Worm (Caenorhabditis elegans) whole organism, early embryonic: ENCODE results near the gene C16D9.1.
A peak's percentile ranks its signal among the peaks of the same experiment; 100 is the strongest.

ENCODE experiments used
- B0310.2 ChIP-seq: sonication (generic microtip); optimal IDR thresholded peaks from 2 replicates; lab custom pipeline; 2016; ENCODE audit warnings: mild to moderate bottlenecking, missing genetic modification characterization, missing compliant biosample characterization
- F13C5.2 ChIP-seq: sonication (generic microtip); optimal IDR thresholded peaks from 2 replicates; lab custom pipeline; 2017; ENCODE audit warnings: mild to moderate bottlenecking, missing genetic modification characterization, inconsistent platforms, missing compliant biosample characterization
- aly-1 ChIP-seq: sonication (generic microtip); optimal IDR thresholded peaks from 2 replicates; lab custom pipeline; 2016; ENCODE audit warnings: missing genetic modification characterization, missing compliant biosample characterization
- ama-1 ChIP-seq: fragments of 150-350 bp; optimal IDR thresholded peaks from 2 replicates; lab custom pipeline; 2014
- ceh-13 ChIP-seq: fragments of 200-800 bp; sonication (Bioruptor generic); optimal IDR thresholded peaks from 2 replicates; lab custom pipeline; 2018; ENCODE audit warnings: mild to moderate bottlenecking, missing genetic modification characterization, missing compliant biosample characterization
- ceh-36 ChIP-seq: sonication (generic microtip); optimal IDR thresholded peaks from 2 replicates; lab custom pipeline; 2016; ENCODE audit warnings: missing genetic modification characterization, inconsistent platforms, missing compliant biosample characterization
- ets-7 ChIP-seq: sonication (generic microtip); optimal IDR thresholded peaks from 2 replicates; lab custom pipeline; 2016; ENCODE audit warnings: missing genotype, missing genetic modification characterization, missing compliant biosample characterization
- flt-1 ChIP-seq: fragments of 200-800 bp; sonication (Bioruptor generic); IDR thresholded peaks from 2 replicates; pipeline ENCODE4 v1.3.6; 2022; ENCODE audit warnings: missing genetic modification characterization, missing compliant biosample characterization
- hmbx-1 ChIP-seq: sonication (generic microtip); optimal IDR thresholded peaks from 2 replicates; lab custom pipeline; 2016; ENCODE audit warnings: mild to moderate bottlenecking, missing genetic modification characterization, missing compliant biosample characterization
- hmg-4 ChIP-seq: fragments of 200-800 bp; sonication (Bioruptor generic); optimal IDR thresholded peaks from 2 replicates; lab custom pipeline; 2018; ENCODE audit warnings: mild to moderate bottlenecking, missing genetic modification characterization, missing compliant biosample characterization
- hnd-1 ChIP-seq: sonication (generic microtip); optimal IDR thresholded peaks from 2 replicates; lab custom pipeline; 2016; ENCODE audit warnings: missing genetic modification characterization, missing compliant biosample characterization
- pes-1 ChIP-seq: fragments of 200-800 bp; sonication (Bioruptor generic); IDR thresholded peaks from 2 replicates; pipeline ENCODE4 v1.3.6; 2022; ENCODE audit warnings: missing genetic modification reagents, missing genetic modification characterization, missing compliant biosample characterization
- scrt-1 ChIP-seq: fragments of 200-800 bp; sonication (Bioruptor generic); IDR thresholded peaks from 2 replicates; pipeline ENCODE4 v1.3.6; 2022; ENCODE audit warnings: missing genetic modification characterization, missing compliant biosample characterization
- sea-1 ChIP-seq: fragments of 200-800 bp; sonication (Bioruptor generic); conservative IDR thresholded peaks from 2 replicates; pipeline ENCODE4 v1.3.6; 2022; ENCODE audit warnings: missing genetic modification characterization, missing compliant biosample characterization
- tbx-11 ChIP-seq: fragments of 200-800 bp; sonication (Bioruptor generic); IDR thresholded peaks from 2 replicates; pipeline ENCODE4 v1.3.6; 2022; ENCODE audit warnings: missing genetic modification characterization, missing compliant biosample characterization
- tbx-37 ChIP-seq: fragments of 200-800 bp; sonication (Bioruptor generic); conservative IDR thresholded peaks from 2 replicates; pipeline ENCODE4 v1.3.6; 2022; ENCODE audit warnings: missing genetic modification reagents, missing genetic modification characterization, missing compliant biosample characterization
- tra-4 ChIP-seq: sonication (generic microtip); optimal IDR thresholded peaks from 2 replicates; lab custom pipeline; 2017; ENCODE audit warnings: missing genetic modification characterization, missing compliant biosample characterization

Gene C16D9.1

ce11 chrV:8217661-8218265, 41.4 kb upstream of the C16D9.1 start, which contains the start of gene K07C11.8:
Gene K07C11.8, minus strand, starts transcription at chrV:8217884.
- no peak for TF ChIP-seq aly-1 (tag; lab: Kevin White, UChicago)
- TF ChIP-seq flt-1 (GFP tag; lab: Robert Waterston, UW), result no peak
- TF ChIP-seq sea-1 (GFP tag; lab: Robert Waterston, UW), result no peak
- TF ChIP-seq ceh-36 (tag; lab: Kevin White, UChicago), result no peak
- no peak for TF ChIP-seq hmg-4 (GFP tag; lab: Kevin White, UChicago)
- no peak for TF ChIP-seq ceh-13
- TF ChIP-seq tra-4 (tag; lab: Kevin White, UChicago), result no peak
- TF ChIP-seq B0310.2 (tag; lab: Kevin White, UChicago), result no peak

ce11 chrV:8219550-8219949, 39.6 kb upstream of the C16D9.1 start:
- TF ChIP-seq ceh-36 (tag; lab: Kevin White, UChicago) (no peak), aly-1 (tag; lab: Kevin White, UChicago) (no peak), hmbx-1 (no peak), F13C5.2 (tag; lab: Kevin White, UChicago) (no peak), hmg-4 (GFP tag; lab: Kevin White, UChicago) (no peak), scrt-1 (GFP tag; lab: Robert Waterston, UW) (no peak), ceh-13 (no peak), B0310.2 (tag; lab: Kevin White, UChicago) (no peak), ets-7 (tag; lab: Kevin White, UChicago) (no peak), hnd-1 (tag; lab: Kevin White, UChicago) (no peak), sea-1 (GFP tag; lab: Robert Waterston, UW) (no peak), ama-1 (no peak), tbx-37 (no peak)

- TF ChIP-seq ceh-36 (tag; lab: Kevin White, UChicago) (no peak), sea-1 (GFP tag; lab: Robert Waterston, UW) (no peak), ceh-13 (no peak), tra-4 (tag; lab: Kevin White, UChicago) (no peak), pes-1 (GFP tag; lab: Robert Waterston, UW) (no peak), flt-1 (GFP tag; lab: Robert Waterston, UW) (no peak), aly-1 (tag; lab: Kevin White, UChicago) (no peak), ets-7 (tag; lab: Kevin White, UChicago) (no peak), ama-1 (no peak), scrt-1 (GFP tag; lab: Robert Waterston, UW) (no peak), hnd-1 (tag; lab: Kevin White, UChicago) (no peak)
These were observed 38.0 kb upstream of the C16D9.1 start, which contains the start of the genes cogc-6 and air-1 for ce11 chrV:8221083-8221538. Gene cogc-6, minus strand, starts transcription at chrV:8221316. Gene air-1, plus strand, starts transcription at chrV:8221488.

ce11 chrV:8223417-8223816, 35.7 kb upstream of the C16D9.1 start:
- TF ChIP-seq flt-1 (GFP tag; lab: Robert Waterston, UW) (no peak), ama-1 (peak; percentile 22)

- TF ChIP-seq tra-4 (tag; lab: Kevin White, UChicago) (no peak), F13C5.2 (tag; lab: Kevin White, UChicago) (no peak), B0310.2 (tag; lab: Kevin White, UChicago) (no peak), ama-1 (no peak), scrt-1 (GFP tag; lab: Robert Waterston, UW) (no peak)
These were observed 34.5 kb upstream of the C16D9.1 start, which contains the start of gene pax-1 for ce11 chrV:8224634-8225033. Gene pax-1, plus strand, starts transcription at chrV:8224934.

DNA sequence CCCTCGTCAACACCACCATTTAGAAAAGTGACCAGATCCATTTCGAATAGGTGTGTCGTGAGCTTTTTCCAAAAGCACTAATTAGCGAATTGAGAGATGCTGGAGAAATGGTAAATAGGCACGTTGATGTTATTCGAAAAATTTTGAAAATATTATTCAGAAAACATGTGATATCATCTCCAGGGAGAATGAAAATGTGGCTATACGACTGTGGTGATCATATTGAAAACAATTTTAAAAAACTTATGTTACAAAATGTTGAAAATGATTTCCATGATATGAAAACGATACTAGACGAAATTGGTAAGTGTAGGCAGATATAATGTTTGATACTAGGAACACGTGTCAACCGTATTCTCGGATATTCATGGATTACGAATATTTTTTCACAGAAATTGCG, 32.3 kb upstream of the C16D9.1 start, which contains the start of gene K07C11.10:
TSS of gene K07C11.10 (minus strand) at position 101 of the 400 bp plus-strand sequence.
- TF ChIP-seq aly-1 (tag; lab: Kevin White, UChicago) (no peak), hnd-1 (tag; lab: Kevin White, UChicago) (no peak), B0310.2 (tag; lab: Kevin White, UChicago) (no peak), ceh-13 (no peak), hmg-4 (GFP tag; lab: Kevin White, UChicago) (no peak), tbx-11 (GFP tag; lab: Robert Waterston, UW) (no peak), pes-1 (GFP tag; lab: Robert Waterston, UW) (no peak), flt-1 (GFP tag; lab: Robert Waterston, UW) (no peak), tbx-37 (no peak), F13C5.2 (tag; lab: Kevin White, UChicago) (no peak)

DNA sequence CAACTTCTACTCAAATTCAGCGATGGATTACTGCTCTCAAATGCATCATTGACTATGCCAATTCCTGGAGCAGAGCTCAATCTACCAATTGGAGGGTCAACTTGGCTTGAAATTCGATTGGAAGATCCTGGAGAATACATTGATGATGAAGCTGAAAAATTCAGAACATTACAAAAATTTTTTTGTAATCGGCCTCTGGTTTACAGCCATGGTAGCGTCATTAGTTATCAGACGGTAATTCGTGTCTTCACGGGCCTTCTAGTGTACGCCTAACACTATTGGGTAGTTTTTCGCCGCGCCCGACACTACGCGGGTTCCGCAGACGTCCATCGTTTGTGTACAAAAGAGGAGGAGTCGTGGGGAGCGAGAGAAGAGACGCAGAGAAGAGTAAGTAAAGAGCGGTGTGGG, 30.4 kb upstream of the C16D9.1 start:
- TF ChIP-seq ceh-36 (tag; lab: Kevin White, UChicago) (no peak), tbx-37 (no peak), F13C5.2 (tag; lab: Kevin White, UChicago) (peak; percentile 57), aly-1 (tag; lab: Kevin White, UChicago) (peak; percentile 8), scrt-1 (GFP tag; lab: Robert Waterston, UW) (no peak), ets-7 (tag; lab: Kevin White, UChicago) (no peak), tbx-11 (GFP tag; lab: Robert Waterston, UW) (peak; percentile 30; the same call in 1 of the 2 replicates), hmg-4 (GFP tag; lab: Kevin White, UChicago) (peak; percentile 23), hmbx-1 (no peak), pes-1 (GFP tag; lab: Robert Waterston, UW) (no peak), tra-4 (tag; lab: Kevin White, UChicago) (no peak), ceh-13 (no peak), sea-1 (GFP tag; lab: Robert Waterston, UW) (no peak), B0310.2 (tag; lab: Kevin White, UChicago) (no peak), hnd-1 (tag; lab: Kevin White, UChicago) (no peak), ama-1 (peak; percentile 73), flt-1 (GFP tag; lab: Robert Waterston, UW) (no peak)
